Worm (Caenorhabditis elegans) whole organism, L4 larva: ENCODE data around the gene ZK285.2.
"Not testable (repeated sequence)": the region's sequence is repeated elsewhere in the genome, so short reads cannot be mapped to it uniquely, and the experiment has no call there.

ENCODE experiments used
- fkh-10 ChIP-seq: fragments of 150-350 bp; optimal IDR thresholded peaks from 2 replicates; lab custom pipeline; 2014; ENCODE audit warnings: missing biosample characterization, missing genetic modification reagents, missing genetic modification characterization
- hlh-30 ChIP-seq: sonication (generic microtip); optimal IDR thresholded peaks from 2 replicates; lab custom pipeline; 2017; ENCODE audit warnings: antibody characterized with exemption, mild to moderate bottlenecking, missing genetic modification characterization, missing compliant biosample characterization; ENCODE audit not compliant: insufficient read depth
- nhr-77 ChIP-seq: fragments of 150-350 bp; optimal IDR thresholded peaks from 2 replicates; lab custom pipeline; 2014; ENCODE audit warnings: missing biosample characterization, missing genetic modification characterization
- skn-1 ChIP-seq: fragments of 150-350 bp; optimal IDR thresholded peaks from 2 replicates; lab custom pipeline; 2014; ENCODE audit warnings: missing biosample characterization, missing genetic modification characterization
- snpc-4 ChIP-seq: fragments of 150-350 bp; optimal IDR thresholded peaks from 2 replicates; lab custom pipeline; 2014; ENCODE audit warnings: missing biosample characterization, missing genetic modification characterization
- spr-1 ChIP-seq: sonication (generic microtip); optimal IDR thresholded peaks from 2 replicates; lab custom pipeline; 2016; ENCODE audit warnings: mild to moderate bottlenecking, missing genetic modification characterization, missing compliant biosample characterization
- tra-1 ChIP-seq: fragments of 200-800 bp; sonication (Bioruptor generic); IDR thresholded peaks from 2 replicates; pipeline ENCODE4 v1.3.6; 2022; ENCODE audit warnings: missing genetic modification reagents, missing genetic modification characterization, missing compliant biosample characterization
- unc-39 ChIP-seq: sonication (generic microtip); optimal IDR thresholded peaks from 2 replicates; lab custom pipeline; 2017; ENCODE audit warnings: missing biosample characterization, missing genetic modification characterization
- unc-62 ChIP-seq, 3 experiments: fragments of 150-350 bp in 1 of 3; sonication (generic microtip); optimal IDR thresholded peaks in 2 of 3; peaks in 1 of 3; 1 replicate in 1 of 3; 2 replicates in 2 of 3; lab custom pipeline; 2014 to 2017; ENCODE audit warnings: missing biosample characterization in 3 of 3, missing genetic modification characterization in 3 of 3, missing genetic modification reagents in 3 of 3, missing genotype in 1 of 3
- zag-1 ChIP-seq: fragments of 150-350 bp; optimal IDR thresholded peaks from 2 replicates; lab custom pipeline; 2014; ENCODE audit warnings: missing biosample characterization, missing genetic modification characterization

- TF ChIP-seq skn-1 (tag; lab: Kevin White, UChicago); unc-39 (tag; lab: Kevin White, UChicago); tra-1 (GFP tag; lab: Robert Waterston, UW); hlh-30 (tag; lab: Kevin White, UChicago); zag-1 (tag; lab: Kevin White, UChicago); snpc-4 (tag; lab: Kevin White, UChicago); nhr-77 (tag; lab: Kevin White, UChicago); fkh-10 (GFP tag; lab: Kevin White, UChicago); spr-1 (tag; lab: Kevin White, UChicago); unc-62 (GFP tag; optimal IDR thresholded peaks at IDR 0.05 in 1 of 2; lab: Kevin White, UChicago); unc-62 (tag; optimal IDR thresholded peaks at IDR 0.05; lab: Kevin White, UChicago): not testable (repeated sequence)
These were observed 5.8 kb upstream of the ZK285.2 start for ce11 chrV:16040848-16041247.
